Fruit fly (Drosophila melanogaster): ENCODE measurements around the gene pon.

The pon gene

DNA sequence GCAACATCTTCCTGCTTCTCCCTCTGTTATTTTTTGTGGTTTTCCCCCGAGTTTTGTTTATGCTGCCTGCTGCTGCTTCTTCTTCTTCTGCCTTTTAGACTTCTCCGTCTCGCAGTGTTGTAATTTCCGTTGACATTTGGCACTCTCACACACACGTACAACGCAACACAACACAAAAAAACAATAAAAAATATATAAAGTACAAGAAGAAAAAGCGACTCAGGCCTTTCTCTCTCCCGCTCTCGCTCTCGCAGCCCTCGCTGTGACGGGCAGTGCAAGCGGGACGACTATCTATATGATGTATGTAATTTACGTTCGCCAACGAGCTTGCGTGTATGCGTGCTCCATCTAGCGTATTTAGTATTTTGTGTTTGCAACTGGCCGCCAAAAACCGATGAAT lies 50.0 kb downstream of the pon start (continued):
- TF ChIP-seq dsx (GFP tag; optimal IDR thresholded peaks at IDR 0.05; ENCODE audit: poor library complexity, severe bottlenecking) = peak; percentile 65
- TF ChIP-seq CG7368 (GFP tag; optimal IDR thresholded peaks at IDR 0.05) = no peak
- no peak for TF ChIP-seq CG11762 (GFP tag; optimal IDR thresholded peaks at IDR 0.05; ENCODE audit: insufficient read depth)
- no peak for TF ChIP-seq Sox15 (GFP tag; optimal IDR thresholded peaks at IDR 0.05)
- peak; percentile 69 for TF ChIP-seq CG8119 (GFP tag; IDR thresholded peaks at IDR 0.05)
- TF ChIP-seq net (GFP tag; optimal IDR thresholded peaks at IDR 0.05) = peak; percentile 75
- TF ChIP-seq CG10631 (GFP tag; optimal IDR thresholded peaks at IDR 0.05) = peak; percentile 51
- peak; percentile 36 for TF ChIP-seq Hr4 (GFP tag; optimal IDR thresholded peaks at IDR 0.05)
- no peak for TF ChIP-seq cyc (GFP tag; optimal IDR thresholded peaks at IDR 0.05)
- peak; percentile 71 for TF ChIP-seq spab (GFP tag; optimal IDR thresholded peaks at IDR 0.05)
- no peak for TF ChIP-seq CG11902 (GFP tag; optimal IDR thresholded peaks at IDR 0.05)
- TF ChIP-seq Blimp-1 (GFP tag; optimal IDR thresholded peaks at IDR 0.05) = peak; percentile 5
- TF ChIP-seq Gug (GFP tag; IDR thresholded peaks at IDR 0.05) = peak; percentile 67
- TF ChIP-seq CG3919 (GFP tag; optimal IDR thresholded peaks at IDR 0.05) = no peak
- peak; percentile 75 for TF ChIP-seq dac (GFP tag; optimal IDR thresholded peaks at IDR 0.05)
- peak; percentile 43 for TF ChIP-seq topi (GFP tag; optimal IDR thresholded peaks at IDR 0.05)
- TF ChIP-seq lz (GFP tag; optimal IDR thresholded peaks at IDR 0.05) = peak; percentile 14
- peak; percentile 50 for TF ChIP-seq Eip78C (GFP tag)
- peak; percentile 81 for TF ChIP-seq CG32006 (GFP tag; optimal IDR thresholded peaks at IDR 0.05)
- TF ChIP-seq pdm3 (GFP tag; optimal IDR thresholded peaks at IDR 0.05) = peak; percentile 60
- peak; percentile 73 for TF ChIP-seq CG15336 (GFP tag; IDR thresholded peaks at IDR 0.05)
- peak; percentile 63 for TF ChIP-seq CG3032 (tag; optimal IDR thresholded peaks at IDR 0.05)

dm6 chrX:4686723-4687122 lies 50.6 kb downstream of the pon start, which contains the start of gene Pp2C1:
Gene Pp2C1 (minus strand): TSS chrX:4686903.
- no peak for TF ChIP-seq CG4318 (GFP tag; optimal IDR thresholded peaks at IDR 0.05)
- no peak for TF ChIP-seq eg (GFP tag; IDR thresholded peaks at IDR 0.05)
- no peak for TF ChIP-seq svp (GFP tag)
- TF ChIP-seq CG11294 (GFP tag; IDR thresholded peaks at IDR 0.05) = no peak
- no peak for TF ChIP-seq CG16779 (tag; optimal IDR thresholded peaks at IDR 0.05)
- no peak for TF ChIP-seq CG3919 (GFP tag; optimal IDR thresholded peaks at IDR 0.05)
- TF ChIP-seq CG6854 (GFP tag; optimal IDR thresholded peaks at IDR 0.05) = no peak

DNA sequence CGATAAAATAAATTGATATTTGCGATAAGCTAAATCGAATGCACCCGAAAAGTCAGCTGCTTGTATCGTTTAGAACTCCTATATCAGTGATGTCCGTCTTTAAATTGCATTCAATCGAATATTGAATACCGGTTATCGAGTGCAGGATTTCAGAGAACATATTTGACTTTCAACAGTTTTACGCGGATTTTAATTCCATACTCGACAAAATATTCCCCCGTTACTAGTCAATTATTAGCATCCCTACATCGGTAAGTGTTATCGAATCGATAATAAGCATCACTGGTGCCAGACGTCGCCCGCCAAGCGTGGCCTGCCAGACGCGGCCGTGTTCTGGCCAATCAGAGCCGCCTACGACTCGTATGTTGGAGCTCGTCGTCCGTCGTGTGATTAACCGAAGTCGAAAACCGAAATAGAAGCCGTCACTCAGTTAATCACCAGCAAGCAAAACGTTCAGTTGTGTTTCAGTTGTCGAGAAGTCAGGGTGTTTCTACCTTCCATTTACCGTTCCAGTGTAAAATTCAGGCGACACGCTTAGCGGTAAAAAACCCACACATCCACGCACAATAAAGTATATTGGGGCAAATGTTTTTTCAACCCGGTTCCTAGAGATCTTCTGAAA lies 51.8 kb downstream of the pon start, which contains the start of gene ctp:
Gene ctp (plus strand): TSS at position 23 of the 622 bp plus-strand sequence.
- TF ChIP-seq CG11762 (GFP tag; optimal IDR thresholded peaks at IDR 0.05; ENCODE audit: insufficient read depth) = no peak
- peak; percentile 33 for TF ChIP-seq lz (GFP tag; optimal IDR thresholded peaks at IDR 0.05)
- peak; percentile 6 for TF ChIP-seq CG8319 (GFP tag; optimal IDR thresholded peaks at IDR 0.05)
- peak; percentile 43 for TF ChIP-seq CG31627 (GFP tag; optimal IDR thresholded peaks at IDR 0.05)
- TF ChIP-seq CG6276 (GFP tag; optimal IDR thresholded peaks at IDR 0.05) = no peak
- TF ChIP-seq CG8119 (GFP tag; IDR thresholded peaks at IDR 0.05) = 0 out of 3 replicates have a peak, but pooled peaks have one; percentile 24
- peak; percentile 32 for TF ChIP-seq CG32006 (GFP tag; optimal IDR thresholded peaks at IDR 0.05)
- TF ChIP-seq cyc (GFP tag; optimal IDR thresholded peaks at IDR 0.05) = peak; percentile 18
- peak; percentile 66 for TF ChIP-seq Eip78C (GFP tag)
- no peak for TF ChIP-seq CG10669 (GFP tag; optimal IDR thresholded peaks at IDR 0.05)
- TF ChIP-seq CG6792 (GFP tag; optimal IDR thresholded peaks at IDR 0.05) = peak; percentile 29
- TF ChIP-seq svp (GFP tag) = peak; percentile 67
- TF ChIP-seq OdsH (GFP tag; optimal IDR thresholded peaks at IDR 0.05) = peak; percentile 43
- TF ChIP-seq Blimp-1 (GFP tag; optimal IDR thresholded peaks at IDR 0.05) = no peak
- peak; percentile 36 for TF ChIP-seq CG10631 (GFP tag; optimal IDR thresholded peaks at IDR 0.05)
- peak; percentile 32 for TF ChIP-seq Sox14 (GFP tag; optimal IDR thresholded peaks at IDR 0.05)
- no peak for TF ChIP-seq fkh (GFP tag; optimal IDR thresholded peaks at IDR 0.05)
- TF ChIP-seq dsx (GFP tag; optimal IDR thresholded peaks at IDR 0.05; ENCODE audit: poor library complexity, severe bottlenecking) = peak; percentile 38
- TF ChIP-seq CG1621 (tag; optimal IDR thresholded peaks at IDR 0.05) = no peak
- TF ChIP-seq Eip75B (GFP tag; optimal IDR thresholded peaks at IDR 0.05) = peak; percentile 6
- TF ChIP-seq Gug (GFP tag; IDR thresholded peaks at IDR 0.05) = 0 out of 2 replicates have a peak, but pooled peaks have one; percentile 10
- peak; percentile 40 for TF ChIP-seq Met (GFP tag; optimal IDR thresholded peaks at IDR 0.05)
- no peak for TF ChIP-seq CG8632 (GFP tag; optimal IDR thresholded peaks at IDR 0.05)
- no peak for TF ChIP-seq fd59A (GFP tag; optimal IDR thresholded peaks at IDR 0.05)
- peak; percentile 34 for TF ChIP-seq CG6808 (GFP tag; optimal IDR thresholded peaks at IDR 0.05)
- peak; percentile 46 for TF ChIP-seq Smox (GFP tag; optimal IDR thresholded peaks at IDR 0.05)
- TF ChIP-seq Ets96B (tag; optimal IDR thresholded peaks at IDR 0.05) = peak; percentile 15
- TF ChIP-seq topi (GFP tag; optimal IDR thresholded peaks at IDR 0.05) = peak; percentile 38
- no peak for TF ChIP-seq CG34406 (GFP tag; optimal IDR thresholded peaks at IDR 0.05)
- no peak for TF ChIP-seq Sox15 (GFP tag; optimal IDR thresholded peaks at IDR 0.05)
- peak; percentile 59 for TF ChIP-seq Sox102F (GFP tag; optimal IDR thresholded peaks at IDR 0.05)
- peak; percentile 15; the same call in 1 of the 2 replicates for TF ChIP-seq CG15336 (GFP tag; IDR thresholded peaks at IDR 0.05)

All from whole organism, prepupa.